Comparison of ENCODE assay signal across 1 fruit fly cellular context in the genomic region with DNA sequence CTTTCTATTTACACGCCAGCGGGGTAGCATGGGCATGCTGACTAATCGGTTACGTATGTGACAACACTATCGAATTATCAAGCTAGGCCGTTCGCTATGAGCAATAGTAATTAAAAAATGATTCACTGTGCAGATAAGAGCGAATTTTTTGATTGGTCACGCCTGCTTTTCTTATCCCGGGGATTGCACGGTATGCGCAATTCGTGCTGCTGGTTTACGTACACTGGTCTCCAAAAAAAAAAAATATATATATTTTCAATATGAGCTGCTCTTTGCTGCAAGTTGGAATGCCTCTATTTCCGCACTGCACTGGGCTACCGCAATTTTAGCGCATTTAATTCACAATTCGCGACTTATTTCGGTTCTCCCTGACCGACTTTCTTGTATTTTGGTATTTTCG.
TF ChIP-seq lines count a peak whose summit lies in the region.

No protein-coding gene starts in this region.

TF ChIP-seq in whole organism, embryonic, 481 proteins besides CTCF, POLR2A, EP300 and RAD21 (continued from another document):
- TF ChIP-seq CG14441 (GFP tag; IDR thresholded peaks at IDR 0.05; lab: Robert Waterston, UW) (0 out of 2 replicates have a peak, but pooled peaks have one; percentile 11), CG15269 (tag; optimal IDR thresholded peaks at IDR 0.05; lab: Kevin White, UChicago) (no peak), Pdp1 (GFP tag; optimal IDR thresholded peaks at IDR 0.05; lab: Kevin White, UChicago) (peak in 1 of 2 experiments; percentile 22), stc (GFP tag; IDR thresholded peaks at IDR 0.05; lab: Robert Waterston, UW) (peak; percentile 55), Lhr (GFP tag; optimal IDR thresholded peaks at IDR 0.05; lab: Kevin White, UChicago) (no peak), crp (GFP tag; optimal IDR thresholded peaks at IDR 0.05; lab: Kevin White, UChicago) (no peak), gsb-n (tag; optimal IDR thresholded peaks at IDR 0.05; lab: Kevin White, UChicago) (peak; percentile 2), CG11723 (GFP tag; optimal IDR thresholded peaks at IDR 0.05; lab: Kevin White, UChicago) (peak; percentile 17), lbe (GFP tag; optimal IDR thresholded peaks at IDR 0.05; lab: Kevin White, UChicago) (peak; percentile 7), ap (GFP tag; IDR thresholded peaks at IDR 0.05; lab: Robert Waterston, UW) (peak; percentile 26; the same call in 1 of the 2 replicates), CG1603 (tag; optimal IDR thresholded peaks at IDR 0.05; lab: Kevin White, UChicago) (peak; percentile 59), CG8089 (GFP tag; optimal IDR thresholded peaks at IDR 0.05; lab: Kevin White, UChicago) (peak; percentile 19), Fer1 (GFP tag; optimal IDR thresholded peaks at IDR 0.05; lab: Kevin White, UChicago) (peak; percentile 42), chinmo (GFP tag; IDR thresholded peaks at IDR 0.05; lab: Robert Waterston, UW; ENCODE audit: partially characterized antibody) (0 out of 4 replicates have a peak, but pooled peaks have one; percentile 61)
